Fruit fly (Drosophila melanogaster) whole organism, embryonic: Measurements from ENCODE around the gene CG42554.
A peak's percentile ranks its signal among the peaks of the same experiment; 100 is the strongest.

ENCODE experiments used
- Ada2b ChIP-seq: fragments of 200-800 bp; sonication (Bioruptor generic); IDR thresholded peaks from 2 replicates; pipeline ENCODE4 v1.3.6; 2022; ENCODE audit warnings: missing biosample characterization, missing genetic modification characterization
- Antp ChIP-seq: fragments of 200-800 bp; sonication (Bioruptor generic); optimal IDR thresholded peaks from 3 replicates; lab custom pipeline; 2016; ENCODE audit warnings: missing biosample characterization, missing genetic modification characterization
- Blimp-1 ChIP-seq: fragments of 200-800 bp; sonication (Bioruptor generic); optimal IDR thresholded peaks from 3 replicates; lab custom pipeline; 2018; ENCODE audit warnings: missing biosample characterization, missing genetic modification characterization, mild to moderate bottlenecking, moderate library complexity, missing genetic modification reagents
- CG12236 ChIP-seq: fragments of 200-800 bp; sonication (Bioruptor generic); optimal IDR thresholded peaks from 2 replicates; lab custom pipeline; 2016; ENCODE audit warnings: missing biosample characterization, missing genetic modification characterization
- CG13123 ChIP-seq: fragments of 200-800 bp; sonication (Bioruptor generic); optimal IDR thresholded peaks from 2 replicates; lab custom pipeline; 2016; ENCODE audit warnings: missing biosample characterization, missing genetic modification characterization
- CG15696 ChIP-seq: fragments of 200-800 bp; sonication (Bioruptor generic); optimal IDR thresholded peaks from 2 replicates; lab custom pipeline; 2019; ENCODE audit warnings: missing biosample characterization, mild to moderate bottlenecking, missing genetic modification characterization, moderate library complexity
- CG17361 ChIP-seq: fragments of 200-800 bp; sonication (Bioruptor generic); IDR thresholded peaks from 3 replicates; pipeline ENCODE4 v1.3.6; 2022; ENCODE audit warnings: missing biosample characterization, missing genetic modification characterization
- CG17385 ChIP-seq: fragments of 200-800 bp; sonication (Bioruptor generic); optimal IDR thresholded peaks from 3 replicates; lab custom pipeline; 2018; ENCODE audit warnings: missing biosample characterization, mild to moderate bottlenecking, missing genetic modification characterization
- CG17802 ChIP-seq: fragments of 200-800 bp; sonication (Bioruptor generic); optimal IDR thresholded peaks from 2 replicates; lab custom pipeline; 2018; ENCODE audit warnings: missing biosample characterization, mild to moderate bottlenecking, missing genetic modification characterization, moderate library complexity
- CG2116 ChIP-seq: fragments of 200-800 bp; sonication (Bioruptor generic); optimal IDR thresholded peaks from 3 replicates; lab custom pipeline; 2018; ENCODE audit warnings: missing biosample characterization, mild to moderate bottlenecking, missing genetic modification characterization
- CG7963 ChIP-seq: fragments of 200-800 bp; sonication (Bioruptor generic); IDR thresholded peaks from 3 replicates; pipeline ENCODE4 v1.3.6; 2022; ENCODE audit warnings: missing biosample characterization, missing genetic modification characterization; ENCODE audit not compliant: partially characterized antibody
- CG8359 ChIP-seq: fragments of 200-800 bp; sonication (Bioruptor generic); optimal IDR thresholded peaks from 2 replicates; lab custom pipeline; 2017; ENCODE audit warnings: missing biosample characterization, mild to moderate bottlenecking, missing genetic modification characterization, borderline replicate concordance
- CG9932 ChIP-seq: fragments of 200-800 bp; sonication (Bioruptor generic); IDR thresholded peaks from 2 replicates; pipeline ENCODE4 v1.3.6; 2022; ENCODE audit warnings: missing biosample characterization, missing genetic modification characterization
- Dek ChIP-seq: fragments of 200-800 bp; sonication (Bioruptor generic); optimal IDR thresholded peaks from 3 replicates; lab custom pipeline; 2019; ENCODE audit warnings: missing biosample characterization, mild to moderate bottlenecking, missing genetic modification characterization, moderate library complexity
- Ets65A ChIP-seq: fragments of 200-800 bp; sonication (Bioruptor generic); peaks from one replicate; lab custom pipeline; 2016; ENCODE audit warnings: missing biosample characterization, missing genetic modification characterization
- Fer1 ChIP-seq: fragments of 200-800 bp; sonication (Bioruptor generic); optimal IDR thresholded peaks from 2 replicates; lab custom pipeline; 2017; ENCODE audit warnings: missing biosample characterization, mild to moderate bottlenecking, missing genetic modification characterization
- Gug ChIP-seq: fragments of 200-800 bp; sonication (Bioruptor generic); IDR thresholded peaks from 4 replicates; pipeline ENCODE4 v1.3.6; 2022; ENCODE audit warnings: missing biosample characterization, missing genetic modification characterization
- H15 ChIP-seq: fragments of 200-800 bp; sonication (Bioruptor generic); IDR thresholded peaks from 3 replicates; pipeline ENCODE4 v1.3.6; 2022; ENCODE audit warnings: missing biosample characterization, missing genetic modification characterization
- H2.0 ChIP-seq: fragments of 200-800 bp; sonication (Bioruptor generic); IDR thresholded peaks from 2 replicates; pipeline ENCODE4 v1.3.6; 2022; ENCODE audit warnings: missing biosample characterization, missing genetic modification characterization
- HLH3B ChIP-seq: fragments of 200-800 bp; sonication (Bioruptor generic); IDR thresholded peaks from 2 replicates; pipeline ENCODE4 v1.3.6; 2022; ENCODE audit warnings: missing biosample characterization, missing genetic modification characterization
- Hmx ChIP-seq: fragments of 200-800 bp; sonication (Bioruptor generic); optimal IDR thresholded peaks from 2 replicates; lab custom pipeline; 2016; ENCODE audit warnings: missing biosample characterization, missing genetic modification characterization
- Hr78 ChIP-seq, 2 experiments: fragments of 200-800 bp in 1 of 2; fragments of >200 bp in 1 of 2; sonication (Bioruptor generic) in 1 of 2; optimal IDR thresholded peaks; 2 replicates each; lab custom pipeline; 2017 to 2019; ENCODE audit warnings: missing biosample characterization in 2 of 2, missing genetic modification characterization in 2 of 2, mild to moderate bottlenecking in 1 of 2, moderate library complexity in 1 of 2
- NfI ChIP-seq: fragments of 200-800 bp; sonication (Bioruptor generic); optimal IDR thresholded peaks from 3 replicates; lab custom pipeline; 2018; ENCODE audit warnings: missing biosample characterization, mild to moderate bottlenecking, missing genetic modification characterization, moderate library complexity
- Oli ChIP-seq: fragments of 200-800 bp; sonication (Bioruptor generic); optimal IDR thresholded peaks from 2 replicates; lab custom pipeline; 2018; ENCODE audit warnings: missing biosample characterization, mild to moderate bottlenecking, missing genetic modification characterization, moderate library complexity
- Ravus ChIP-seq: fragments of 200-800 bp; sonication (Bioruptor generic); IDR thresholded peaks from 2 replicates; pipeline ENCODE4 v1.3.6; 2022; ENCODE audit warnings: missing biosample characterization, missing genetic modification characterization
- Sox100B ChIP-seq: fragments of 200-800 bp; sonication (Bioruptor generic); optimal IDR thresholded peaks from 3 replicates; lab custom pipeline; 2018; ENCODE audit warnings: missing biosample characterization, mild to moderate bottlenecking, missing genetic modification characterization
- Spps ChIP-seq: fragments of 200-800 bp; sonication (Bioruptor generic); optimal IDR thresholded peaks from 2 replicates; lab custom pipeline; 2018; ENCODE audit warnings: missing biosample characterization, mild to moderate bottlenecking, missing genetic modification characterization
- Taf1 ChIP-seq: fragments of 200-800 bp; sonication (Bioruptor generic); IDR thresholded peaks from 2 replicates; pipeline ENCODE4 v1.3.6; 2022; ENCODE audit warnings: missing biosample characterization, missing genetic modification characterization
- ash1 ChIP-seq: fragments of 200-800 bp; sonication (Bioruptor generic); optimal IDR thresholded peaks from 2 replicates; lab custom pipeline; 2018; ENCODE audit warnings: missing biosample characterization, mild to moderate bottlenecking, missing genetic modification characterization
- ato ChIP-seq: fragments of 200-800 bp; sonication (Bioruptor generic); IDR thresholded peaks from 2 replicates; pipeline ENCODE4 v1.3.6; 2022; ENCODE audit warnings: missing biosample characterization, missing genetic modification characterization; ENCODE audit not compliant: partially characterized antibody
- chif ChIP-seq, 2 experiments: fragments of 200-800 bp; sonication (Bioruptor generic); optimal IDR thresholded peaks; 3 replicates each; lab custom pipeline; 2016; ENCODE audit warnings: missing biosample characterization in 2 of 2, missing genetic modification characterization in 2 of 2
- dm ChIP-seq: fragments of 200-800 bp; sonication (Bioruptor generic); optimal IDR thresholded peaks from 3 replicates; lab custom pipeline; 2016; ENCODE audit warnings: missing biosample characterization, missing genetic modification characterization
- jigr1 ChIP-seq: fragments of 200-800 bp; sonication (Bioruptor generic); IDR thresholded peaks from 3 replicates; pipeline ENCODE4 v1.3.6; 2022; ENCODE audit warnings: missing biosample characterization, missing genetic modification characterization
- knrl ChIP-seq: fragments of 200-800 bp; sonication (Bioruptor generic); IDR thresholded peaks from 3 replicates; pipeline ENCODE4 v1.3.6; 2022; ENCODE audit warnings: missing biosample characterization, missing genetic modification characterization; ENCODE audit not compliant: partially characterized antibody
- lbe ChIP-seq: fragments of 200-800 bp; sonication (Bioruptor generic); optimal IDR thresholded peaks from 2 replicates; lab custom pipeline; 2016; ENCODE audit warnings: missing biosample characterization, mild to moderate bottlenecking, missing genetic modification characterization
- nerfin-1 ChIP-seq: fragments of 200-800 bp; sonication (Bioruptor generic); optimal IDR thresholded peaks from 3 replicates; lab custom pipeline; 2019; ENCODE audit warnings: missing biosample characterization, mild to moderate bottlenecking, missing genetic modification characterization, moderate library complexity
- oc ChIP-seq: fragments of 200-800 bp; sonication (Bioruptor generic); optimal IDR thresholded peaks from 2 replicates; lab custom pipeline; 2018; ENCODE audit warnings: missing biosample characterization, mild to moderate bottlenecking, missing genetic modification characterization, moderate library complexity
- pho ChIP-seq: fragments of 200-800 bp; sonication (Bioruptor generic); optimal IDR thresholded peaks from 2 replicates; lab custom pipeline; 2016; ENCODE audit warnings: missing biosample characterization, missing genetic modification characterization
- ranshi ChIP-seq: fragments of 200-800 bp; sonication (Bioruptor generic); IDR thresholded peaks from 2 replicates; pipeline ENCODE4 v1.3.6; 2022; ENCODE audit warnings: missing biosample characterization, missing genetic modification characterization
- repo ChIP-seq: fragments of 200-800 bp; sonication (Bioruptor generic); optimal IDR thresholded peaks from 2 replicates; lab custom pipeline; 2016; ENCODE audit warnings: missing biosample characterization, missing genetic modification characterization
- row ChIP-seq: fragments of 200-800 bp; sonication (Bioruptor generic); IDR thresholded peaks from 3 replicates; pipeline ENCODE4 v1.3.6; 2022; ENCODE audit warnings: missing biosample characterization, missing genetic modification characterization
- sim ChIP-seq: fragments of 200-800 bp; sonication (Bioruptor generic); IDR thresholded peaks from 2 replicates; pipeline ENCODE4 v1.3.6; 2022; ENCODE audit warnings: missing biosample characterization, missing genetic modification characterization
- slbo ChIP-seq: fragments of 200-800 bp; sonication (Bioruptor generic); IDR thresholded peaks from 2 replicates; pipeline ENCODE4 v1.3.6; 2022; ENCODE audit warnings: missing biosample characterization, missing genetic modification characterization
- stwl ChIP-seq: fragments of 200-800 bp; sonication (Bioruptor generic); optimal IDR thresholded peaks from 3 replicates; lab custom pipeline; 2018; ENCODE audit warnings: missing biosample characterization, mild to moderate bottlenecking, missing genetic modification characterization, moderate library complexity
- trem ChIP-seq: fragments of 200-800 bp; optimal IDR thresholded peaks from 3 replicates; lab custom pipeline; 2019; ENCODE audit warnings: missing biosample characterization, mild to moderate bottlenecking, missing genetic modification characterization, moderate library complexity
- trh ChIP-seq: fragments of 200-800 bp; sonication (Bioruptor generic); optimal IDR thresholded peaks from 2 replicates; lab custom pipeline; 2016; ENCODE audit warnings: missing biosample characterization, missing genetic modification characterization
- tx ChIP-seq: fragments of 200-800 bp; sonication (Bioruptor generic); optimal IDR thresholded peaks from 2 replicates; lab custom pipeline; 2016; ENCODE audit warnings: missing biosample characterization, missing genetic modification characterization
- vfl ChIP-seq: fragments of 200-800 bp; sonication (Bioruptor generic); optimal IDR thresholded peaks from 2 replicates; lab custom pipeline; 2016; ENCODE audit warnings: missing biosample characterization, missing genetic modification characterization
- wek ChIP-seq: fragments of 200-800 bp; sonication (Bioruptor generic); optimal IDR thresholded peaks from 3 replicates; lab custom pipeline; 2018; ENCODE audit warnings: missing biosample characterization, mild to moderate bottlenecking, missing genetic modification characterization, moderate library complexity
- zfh2 ChIP-seq: fragments of 200-800 bp; sonication (Bioruptor generic); optimal IDR thresholded peaks from 2 replicates; lab custom pipeline; 2016; ENCODE audit warnings: missing biosample characterization, missing genetic modification characterization

Gene CG42554

DNA sequence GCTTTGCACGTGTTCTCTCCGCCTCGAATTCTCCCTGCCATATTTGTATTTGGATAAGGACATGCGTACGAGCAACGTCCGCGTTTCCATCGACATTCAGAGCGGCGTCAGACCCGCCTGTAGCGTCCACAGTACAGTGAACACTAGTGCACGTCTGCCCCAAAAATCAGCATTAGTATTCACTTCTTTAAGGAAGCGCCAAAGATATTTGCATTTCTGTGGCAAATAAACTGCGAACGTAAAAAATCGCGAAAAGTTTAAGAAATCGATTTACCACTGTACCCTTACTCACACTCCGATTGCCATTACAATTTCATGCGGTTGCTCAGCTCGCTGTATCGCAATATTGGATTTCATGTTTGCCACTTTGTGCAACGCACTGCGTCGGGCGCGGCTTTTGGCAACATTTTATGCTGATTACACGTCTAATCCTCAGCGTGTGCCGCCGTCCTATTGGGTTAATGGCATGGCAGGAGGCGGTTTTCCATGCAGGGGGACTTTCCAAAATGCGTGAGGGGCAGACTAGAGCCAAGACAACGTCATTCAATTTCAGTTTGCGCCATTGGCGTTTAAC, 32.7 kb upstream of the CG42554 start (continued):
- TF ChIP-seq Hmx (GFP tag; lab: Kevin White, UChicago) (peak; percentile 51), oc (tag; lab: Kevin White, UChicago) (peak; percentile 90), vfl (peak; percentile 81), CG17385 (GFP tag; lab: Kevin White, UChicago) (peak; percentile 85), row (GFP tag; lab: Robert Waterston, UW) (peak; percentile 96), CG2116 (GFP tag; lab: Kevin White, UChicago) (peak; percentile 36), CG17802 (tag; lab: Kevin White, UChicago) (peak; percentile 72), Ada2b (peak; percentile 91), H15 (GFP tag; lab: Robert Waterston, UW) (peak; percentile 90), Dek (tag; lab: Kevin White, UChicago) (peak; percentile 86), Fer1 (GFP tag; lab: Kevin White, UChicago) (peak; percentile 90), Sox100B (GFP tag; lab: Kevin White, UChicago) (peak; percentile 69), H2.0 (GFP tag; lab: Robert Waterston, UW) (peak; percentile 93), CG12236 (peak; percentile 79), jigr1 (GFP tag; lab: Robert Waterston, UW) (peak; percentile 76; the same call in 2 of the 3 replicates), NfI (peak; percentile 90), nerfin-1 (tag; lab: Kevin White, UChicago) (peak; percentile 79), Blimp-1 (GFP tag; lab: Kevin White, UChicago) (peak; percentile 79), zfh2 (peak; percentile 67), sim (GFP tag; lab: Robert Waterston, UW) (peak; percentile 70; the same call in 1 of the 2 replicates), trem (peak; percentile 30), chif (GFP tag; optimal IDR thresholded peaks at IDR 0.05; lab: Kevin White, UChicago) (peak; percentile 83 to 94), CG9932 (GFP tag; lab: Robert Waterston, UW) (peak; percentile 91), Ravus (GFP tag; lab: Robert Waterston, UW) (peak; percentile 49), CG8359 (GFP tag; lab: Kevin White, UChicago) (peak; percentile 54), ato (GFP tag; lab: Robert Waterston, UW) (no peak), lbe (GFP tag; lab: Kevin White, UChicago) (peak; percentile 90), HLH3B (GFP tag; lab: Robert Waterston, UW) (peak; percentile 94), Taf1 (GFP tag; lab: Robert Waterston, UW) (peak; percentile 87), Hr78 (GFP tag; optimal IDR thresholded peaks at IDR 0.05; lab: Kevin White, UChicago) (peak in 1 of 2 experiments; percentile 56), pho (GFP tag; lab: Kevin White, UChicago) (peak; percentile 83), CG13123 (GFP tag; lab: Kevin White, UChicago) (peak; percentile 77), ranshi (GFP tag; lab: Robert Waterston, UW) (peak; percentile 91), Gug (GFP tag; lab: Robert Waterston, UW) (peak; percentile 94), Antp (GFP tag; lab: Kevin White, UChicago) (peak; percentile 93), repo (peak; percentile 87), Ets65A (GFP tag; lab: Kevin White, UChicago) (peak; percentile 99), dm (GFP tag; lab: Kevin White, UChicago) (peak; percentile 76), stwl (tag; lab: Kevin White, UChicago) (peak; percentile 18), slbo (peak; percentile 95), tx (GFP tag; lab: Kevin White, UChicago) (peak; percentile 80), Oli (tag; lab: Kevin White, UChicago) (peak; percentile 88), knrl (GFP tag; lab: Robert Waterston, UW) (no peak), CG7963 (GFP tag; lab: Robert Waterston, UW) (no peak), trh (peak; percentile 38), CG17361 (peak; percentile 70), Spps (tag; lab: Kevin White, UChicago) (peak; percentile 57), wek (peak; percentile 81), CG15696 (tag; lab: Kevin White, UChicago) (peak; percentile 71), ash1 (GFP tag; lab: Kevin White, UChicago) (peak; percentile 31)
